Fruit fly (Drosophila melanogaster) whole organism, embryonic: ENCODE results near the gene Srr.

Experiments
- Atf-2 ChIP-seq: fragments of 200-800 bp; sonication (Bioruptor generic); optimal IDR thresholded peaks from 2 replicates; lab custom pipeline; 2016; ENCODE audit warnings: missing biosample characterization, missing genetic modification characterization
- CG12219 ChIP-seq: fragments of 200-800 bp; sonication (Bioruptor generic); optimal IDR thresholded peaks from 3 replicates; lab custom pipeline; 2018; ENCODE audit warnings: missing biosample characterization, mild to moderate bottlenecking, missing genetic modification characterization
- CG13624 ChIP-seq: fragments of 200-800 bp; sonication (Bioruptor generic); optimal IDR thresholded peaks from 2 replicates; lab custom pipeline; 2016; ENCODE audit warnings: missing biosample characterization, missing genetic modification characterization
- CG14667 ChIP-seq: fragments of 200-800 bp; sonication (Bioruptor generic); IDR thresholded peaks from 2 replicates; pipeline ENCODE4 v1.3.6; 2022; ENCODE audit warnings: missing biosample characterization, missing genetic modification characterization
- CG15011 ChIP-seq: fragments of 200-800 bp; sonication (Bioruptor generic); optimal IDR thresholded peaks from 3 replicates; lab custom pipeline; 2018; ENCODE audit warnings: missing biosample characterization, mild to moderate bottlenecking, missing genetic modification characterization
- CG15479 ChIP-seq: fragments of 200-800 bp; sonication (Bioruptor generic); optimal IDR thresholded peaks from 3 replicates; lab custom pipeline; 2019; ENCODE audit warnings: missing biosample characterization, mild to moderate bottlenecking, missing genetic modification characterization, moderate library complexity
- CG1832 ChIP-seq: fragments of 200-800 bp; sonication (Bioruptor generic); optimal IDR thresholded peaks from 2 replicates; lab custom pipeline; 2017; ENCODE audit warnings: missing biosample characterization, mild to moderate bottlenecking, missing genetic modification characterization, inconsistent platforms
- CG2199 ChIP-seq: fragments of 200-800 bp; sonication (Bioruptor generic); IDR thresholded peaks from 3 replicates; pipeline ENCODE4 v1.3.6; 2022; ENCODE audit warnings: missing biosample characterization, missing genetic modification characterization
- CG2678 ChIP-seq: fragments of 200-800 bp; sonication (Bioruptor generic); optimal IDR thresholded peaks from 3 replicates; lab custom pipeline; 2019; ENCODE audit warnings: missing biosample characterization, mild to moderate bottlenecking, missing genetic modification characterization, moderate library complexity
- CG3407 ChIP-seq: fragments of 200-800 bp; sonication (Bioruptor generic); optimal IDR thresholded peaks from 2 replicates; lab custom pipeline; 2018; ENCODE audit warnings: missing biosample characterization, mild to moderate bottlenecking, missing genetic modification characterization
- CG34422 ChIP-seq: fragments of 200-800 bp; sonication (Bioruptor generic); IDR thresholded peaks from 3 replicates; pipeline ENCODE4 v1.3.6; 2022; ENCODE audit warnings: missing biosample characterization, missing genetic modification characterization
- CG6175 ChIP-seq: fragments of 200-800 bp; sonication (Bioruptor generic); IDR thresholded peaks from 3 replicates; pipeline ENCODE4 v1.3.6; 2022; ENCODE audit warnings: missing biosample characterization, missing genetic modification characterization
- CG9727 ChIP-seq: fragments of 200-800 bp; sonication (Bioruptor generic); optimal IDR thresholded peaks from 3 replicates; lab custom pipeline; 2017; ENCODE audit warnings: missing biosample characterization, mild to moderate bottlenecking, missing genetic modification characterization
- CTCF ChIP-seq: fragments of 200-800 bp; sonication (Bioruptor generic); optimal IDR thresholded peaks from 2 replicates; lab custom pipeline; 2017; ENCODE audit warnings: missing biosample characterization, mild to moderate bottlenecking, missing genetic modification characterization, moderate library complexity
- Deaf1 ChIP-seq: fragments of 200-800 bp; optimal IDR thresholded peaks from 3 replicates; lab custom pipeline; 2019; ENCODE audit warnings: missing biosample characterization, mild to moderate bottlenecking, missing genetic modification characterization, moderate library complexity
- Fer2 ChIP-seq: fragments of 200-800 bp; sonication (Bioruptor generic); optimal IDR thresholded peaks from 2 replicates; lab custom pipeline; 2018; ENCODE audit warnings: missing biosample characterization, mild to moderate bottlenecking, missing genetic modification characterization, moderate library complexity
- HLH3B ChIP-seq: fragments of 200-800 bp; sonication (Bioruptor generic); IDR thresholded peaks from 2 replicates; pipeline ENCODE4 v1.3.6; 2022; ENCODE audit warnings: missing biosample characterization, missing genetic modification characterization
- HmgD ChIP-seq: fragments of 200-800 bp; sonication (Bioruptor generic); optimal IDR thresholded peaks from 3 replicates; lab custom pipeline; 2016; ENCODE audit warnings: missing biosample characterization, missing genetic modification characterization
- Hsf ChIP-seq: fragments of 200-800 bp; sonication (Bioruptor generic); optimal IDR thresholded peaks from 3 replicates; lab custom pipeline; 2016; ENCODE audit warnings: missing biosample characterization, missing genetic modification characterization
- Jarid2 ChIP-seq: fragments of 200-800 bp; sonication (Bioruptor generic); optimal IDR thresholded peaks from 3 replicates; lab custom pipeline; 2017; ENCODE audit warnings: mild to moderate bottlenecking, missing biosample characterization, missing genetic modification reagents, missing genetic modification characterization
- Lhr ChIP-seq: fragments of 200-800 bp; sonication (Bioruptor generic); optimal IDR thresholded peaks from 3 replicates; lab custom pipeline; 2017; ENCODE audit warnings: mild to moderate bottlenecking, missing biosample characterization, missing genetic modification reagents, missing genetic modification characterization
- Lpt ChIP-seq: fragments of >200 bp; optimal IDR thresholded peaks from 2 replicates; lab custom pipeline; 2018; ENCODE audit warnings: missing biosample characterization, missing genetic modification characterization
- MBD-R2 ChIP-seq: fragments of 200-800 bp; sonication (Bioruptor generic); IDR thresholded peaks from 2 replicates; pipeline ENCODE4 v1.3.6; 2022; ENCODE audit warnings: missing biosample characterization, missing genetic modification characterization
- Med ChIP-seq: fragments of 200-800 bp; sonication (Bioruptor generic); peaks from one replicate; lab custom pipeline; 2016; ENCODE audit warnings: missing biosample characterization, missing genetic modification characterization, mild to moderate bottlenecking, inconsistent platforms, moderate library complexity
- Myb ChIP-seq: fragments of 200-800 bp; sonication (Bioruptor generic); optimal IDR thresholded peaks from 2 replicates; lab custom pipeline; 2016; ENCODE audit warnings: missing biosample characterization, missing genetic modification characterization
- Nf-YA ChIP-seq: fragments of 200-800 bp; sonication (Bioruptor generic); IDR thresholded peaks from 2 replicates; pipeline ENCODE4 v1.3.6; 2022; ENCODE audit warnings: missing biosample characterization, missing genetic modification characterization
- PHDP ChIP-seq: fragments of 200-800 bp; sonication (Bioruptor generic); optimal IDR thresholded peaks from 3 replicates; lab custom pipeline; 2018; ENCODE audit warnings: missing biosample characterization, mild to moderate bottlenecking, missing genetic modification characterization, moderate library complexity
- Pdp1 ChIP-seq, 2 experiments: fragments of 200-800 bp; sonication (Bioruptor generic); optimal IDR thresholded peaks; 3 replicates each; lab custom pipeline; 2016; ENCODE audit warnings: missing biosample characterization in 2 of 2, missing genetic modification characterization in 2 of 2, mild to moderate bottlenecking in 1 of 2, moderate library complexity in 1 of 2
- Stat92E ChIP-seq, 3 experiments: fragments of >200 bp in 2 of 3; fragments of 200-800 bp in 1 of 3; sonication (Bioruptor generic) in 1 of 3; optimal IDR thresholded peaks; 2 replicates each; lab custom pipeline; 2017 to 2019; ENCODE audit warnings: missing biosample characterization in 3 of 3, missing genetic modification characterization in 3 of 3, mild to moderate bottlenecking in 1 of 3, moderate library complexity in 1 of 3
- Xbp1 ChIP-seq: fragments of 200-800 bp; sonication (Bioruptor generic); optimal IDR thresholded peaks from 3 replicates; lab custom pipeline; 2016; ENCODE audit warnings: missing biosample characterization, mild to moderate bottlenecking, missing genetic modification characterization
- ash1 ChIP-seq: fragments of 200-800 bp; sonication (Bioruptor generic); optimal IDR thresholded peaks from 2 replicates; lab custom pipeline; 2018; ENCODE audit warnings: missing biosample characterization, mild to moderate bottlenecking, missing genetic modification characterization
- bbx ChIP-seq: fragments of 200-800 bp; sonication (Bioruptor generic); IDR thresholded peaks from 2 replicates; pipeline ENCODE4 v1.3.6; 2022; ENCODE audit warnings: missing biosample characterization, missing genetic modification characterization; ENCODE audit not compliant: partially characterized antibody
- chn ChIP-seq: fragments of 200-800 bp; sonication (Bioruptor generic); optimal IDR thresholded peaks from 2 replicates; lab custom pipeline; 2016; ENCODE audit warnings: missing biosample characterization, missing genetic modification characterization
- dmrt11E ChIP-seq: fragments of 200-800 bp; sonication (Bioruptor generic); optimal IDR thresholded peaks from 3 replicates; lab custom pipeline; 2018; ENCODE audit warnings: missing biosample characterization, mild to moderate bottlenecking, missing genetic modification characterization, moderate library complexity
- emc ChIP-seq: fragments of 200-800 bp; sonication (Bioruptor generic); optimal IDR thresholded peaks from 2 replicates; lab custom pipeline; 2016; ENCODE audit warnings: missing biosample characterization, missing genetic modification characterization
- eve ChIP-seq, 2 experiments: fragments of >200 bp; optimal IDR thresholded peaks; 2 replicates each; lab custom pipeline; 2017; ENCODE audit warnings: missing biosample characterization in 2 of 2, missing genetic modification characterization in 2 of 2
- fu2 ChIP-seq: fragments of 200-800 bp; sonication (Bioruptor generic); optimal IDR thresholded peaks from 2 replicates; lab custom pipeline; 2016; ENCODE audit warnings: missing biosample characterization, missing genetic modification characterization
- ind ChIP-seq: fragments of 200-800 bp; sonication (Bioruptor generic); optimal IDR thresholded peaks from 3 replicates; lab custom pipeline; 2016; ENCODE audit warnings: missing biosample characterization, missing genetic modification characterization
- kay ChIP-seq: fragments of 200-800 bp; sonication (Bioruptor generic); optimal IDR thresholded peaks from 2 replicates; lab custom pipeline; 2016; ENCODE audit warnings: missing biosample characterization, missing genetic modification characterization
- kni ChIP-seq: fragments of 200-800 bp; sonication (Bioruptor generic); optimal IDR thresholded peaks from 3 replicates; lab custom pipeline; 2017; ENCODE audit warnings: mild to moderate bottlenecking, missing biosample characterization, missing genetic modification reagents, missing genetic modification characterization
- slp2 ChIP-seq: fragments of 200-800 bp; sonication (Bioruptor generic); optimal IDR thresholded peaks from 2 replicates; lab custom pipeline; 2016; ENCODE audit warnings: missing biosample characterization, missing genetic modification characterization
- tap ChIP-seq: fragments of 200-800 bp; optimal IDR thresholded peaks from 3 replicates; lab custom pipeline; 2019; ENCODE audit warnings: missing biosample characterization, mild to moderate bottlenecking, missing genetic modification characterization, moderate library complexity
- trem ChIP-seq: fragments of 200-800 bp; optimal IDR thresholded peaks from 3 replicates; lab custom pipeline; 2019; ENCODE audit warnings: missing biosample characterization, mild to moderate bottlenecking, missing genetic modification characterization, moderate library complexity
- unc-4 ChIP-seq: fragments of 200-800 bp; sonication (Bioruptor generic); IDR thresholded peaks from 2 replicates; pipeline ENCODE4 v1.3.6; 2022; ENCODE audit warnings: missing biosample characterization, missing genetic modification characterization; ENCODE audit not compliant: partially characterized antibody
- z ChIP-seq: fragments of 200-800 bp; sonication (Bioruptor generic); IDR thresholded peaks from 3 replicates; pipeline ENCODE4 v1.3.6; 2022; ENCODE audit warnings: missing biosample characterization, missing genetic modification characterization

The Srr gene

dm6 chr3R:9339176-9340075, 25.8 kb upstream of the Srr start (continued):
- TF ChIP-seq CG2678 (tag; lab: Kevin White, UChicago) (peak; percentile 74), Jarid2 (GFP tag; lab: Kevin White, UChicago) (no peak), Hsf (GFP tag; lab: Kevin White, UChicago) (peak; percentile 46), HmgD (GFP tag; lab: Kevin White, UChicago) (peak; percentile 7), dmrt11E (tag; lab: Kevin White, UChicago) (peak; percentile 84), CG34422 (GFP tag; lab: Robert Waterston, UW) (peak; percentile 59; the same call in 1 of the 3 replicates), CG14667 (GFP tag; lab: Robert Waterston, UW) (0 out of 2 replicates have a peak, but pooled peaks have one; percentile 16), trem (tag; lab: Kevin White, UChicago) (peak; percentile 47), Lhr (GFP tag; lab: Kevin White, UChicago) (peak; percentile 40), CTCF (GFP tag; lab: Kevin White, UChicago) (no peak), MBD-R2 (no peak), Pdp1 (GFP tag; optimal IDR thresholded peaks at IDR 0.05; lab: Kevin White, UChicago) (peak; percentile 5 to 70), tap (peak; percentile 45)

dm6 chr3R:9340076-9340315, 25.2 kb upstream of the Srr start, which contains the start of gene drn:
drn (plus strand) TSS chr3R:9340216.
- TF ChIP-seq CG34422 (GFP tag; lab: Robert Waterston, UW) (no peak), CG6175 (GFP tag; lab: Robert Waterston, UW) (no peak), Deaf1 (tag; lab: Kevin White, UChicago) (no peak), CG1832 (GFP tag; lab: Kevin White, UChicago) (no peak), Nf-YA (GFP tag; lab: Robert Waterston, UW) (no peak), PHDP (tag; lab: Kevin White, UChicago) (no peak), z (GFP tag; lab: Robert Waterston, UW) (no peak), Med (GFP tag; lab: Kevin White, UChicago) (no peak), CG3407 (GFP tag; lab: Kevin White, UChicago) (no peak), Atf-2 (GFP tag; lab: Kevin White, UChicago) (no peak), CG15011 (GFP tag; lab: Kevin White, UChicago) (no peak), Stat92E (GFP tag; optimal IDR thresholded peaks at IDR 0.05; lab: Kevin White, UChicago) (no peak), chn (GFP tag; lab: Kevin White, UChicago) (no peak), HmgD (GFP tag; lab: Kevin White, UChicago) (no peak), eve (GFP tag; optimal IDR thresholded peaks at IDR 0.05; lab: Kevin White, UChicago) (no peak), Fer2 (tag; lab: Kevin White, UChicago) (no peak), fu2 (GFP tag; lab: Kevin White, UChicago) (no peak), CG13624 (GFP tag; lab: Kevin White, UChicago) (no peak)
- TF ChIP-seq, all 482 proteins: peak for 0

dm6 chr3R:9340425-9341188, 24.6 kb upstream of the Srr start:
- TF ChIP-seq CG9727 (peak; percentile 96), kay (GFP tag; lab: Kevin White, UChicago) (peak; percentile 50), bbx (GFP tag; lab: Robert Waterston, UW) (no peak), ind (GFP tag; lab: Kevin White, UChicago) (peak; percentile 92), CG12219 (GFP tag; lab: Kevin White, UChicago) (peak; percentile 74), unc-4 (no peak), Xbp1 (peak; percentile 91), slp2 (GFP tag; lab: Kevin White, UChicago) (peak; percentile 56), Myb (GFP tag; lab: Kevin White, UChicago) (peak; percentile 51), CG1832 (GFP tag; lab: Kevin White, UChicago) (no peak), Lpt (GFP tag; lab: Kevin White, UChicago) (no peak), ash1 (peak; percentile 12), emc (GFP tag; lab: Kevin White, UChicago) (peak; percentile 23), CG2199 (GFP tag; lab: Robert Waterston, UW) (no peak), CG15479 (GFP tag; lab: Kevin White, UChicago) (peak; percentile 21), HLH3B (GFP tag; lab: Robert Waterston, UW) (peak; percentile 76), kni (GFP tag; lab: Kevin White, UChicago) (no peak)
